Worm (Caenorhabditis elegans): ENCODE data around the gene F25B5.3.
A peak's percentile ranks its signal among the peaks of the same experiment; 100 is the strongest.

Gene F25B5.3

ce11 chrIII:5999629-6000028 is 50.9 kb downstream of the F25B5.3 start:
- TF ChIP-seq ztf-11 (tag; optimal IDR thresholded peaks at IDR 0.05) (no peak), unc-39 (tag; optimal IDR thresholded peaks at IDR 0.05) (peak; percentile 33), daf-19 (GFP tag; conservative IDR thresholded peaks at IDR 0.05) (no peak), egl-27 (tag; optimal IDR thresholded peaks at IDR 0.05) (no peak), zag-1 (tag; optimal IDR thresholded peaks at IDR 0.05) (no peak), rbr-2 (tag; optimal IDR thresholded peaks at IDR 0.05) (peak; percentile 11), zfp-2 (tag; optimal IDR thresholded peaks at IDR 0.05) (no peak), unc-62 (GFP tag; optimal IDR thresholded peaks at IDR 0.05 in 1 of 2) (peak in 1 of 2 experiments; percentile 38), unc-62 (tag; optimal IDR thresholded peaks at IDR 0.05) (no peak), snpc-4 (tag; optimal IDR thresholded peaks at IDR 0.05) (no peak), mep-1 (tag; optimal IDR thresholded peaks at IDR 0.05) (peak; percentile 54), hlh-11 (tag; optimal IDR thresholded peaks at IDR 0.05) (peak; percentile 7), F37D6.2 (tag; optimal IDR thresholded peaks at IDR 0.05) (peak; percentile 2), nhr-76 (tag; optimal IDR thresholded peaks at IDR 0.05) (no peak), hmg-1.1 (GFP tag; IDR thresholded peaks at IDR 0.05) (peak; percentile 31; the same call in 1 of the 2 replicates), aha-1 (tag) (peak; percentile 99), ctbp-1 (GFP tag; IDR thresholded peaks at IDR 0.05) (peak; percentile 70; the same call in 1 of the 2 replicates), mdl-1 (tag; optimal IDR thresholded peaks at IDR 0.05) (peak in 1 of 2 experiments; percentile 34), lsy-2 (tag; optimal IDR thresholded peaks at IDR 0.05) (peak in 1 of 2 experiments; percentile 46), hlh-30 (tag; optimal IDR thresholded peaks at IDR 0.05; ENCODE audit: insufficient read depth) (peak; percentile 46)

ce11 chrIII:6002024-6002423 is 53.3 kb downstream of the F25B5.3 start:
- peak; percentile 96 for TF ChIP-seq aha-1 (tag)
- no peak for TF ChIP-seq ctbp-1 (GFP tag; IDR thresholded peaks at IDR 0.05)
- peak in 1 of 2 experiments; percentile 39 for TF ChIP-seq unc-62 (GFP tag; optimal IDR thresholded peaks at IDR 0.05 in 1 of 2)
- TF ChIP-seq unc-62 (tag; optimal IDR thresholded peaks at IDR 0.05), result no peak

Measured in whole organism, L4 larva.